Worm (Caenorhabditis elegans) whole organism, young adult: ENCODE results near the gene srsx-8.
A peak's percentile ranks its signal among the peaks of the same experiment; 100 is the strongest.

Experiments used
- F10E7.11 ChIP-seq: sonication (generic microtip); optimal IDR thresholded peaks from 2 replicates; lab custom pipeline; 2017; ENCODE audit warnings: mild to moderate bottlenecking, missing genetic modification characterization, moderate library complexity, missing compliant biosample characterization
- F23B12.7 ChIP-seq: sonication (generic microtip); optimal IDR thresholded peaks from 2 replicates; lab custom pipeline; 2017; ENCODE audit warnings: missing genetic modification characterization, mild to moderate bottlenecking, missing compliant biosample characterization, antibody characterized with exemption, moderate library complexity; ENCODE audit not compliant: insufficient read depth
- F37B4.10 ChIP-seq: fragments of 200-800 bp; sonication (Bioruptor generic); IDR thresholded peaks from 2 replicates; pipeline ENCODE4 v1.3.6; 2022; ENCODE audit warnings: missing genetic modification characterization, missing compliant biosample characterization
- F57A8.1 ChIP-seq: fragments of 200-800 bp; sonication (Bioruptor generic); optimal IDR thresholded peaks from 2 replicates; lab custom pipeline; 2018; ENCODE audit warnings: mild to moderate bottlenecking, missing genetic modification characterization, moderate library complexity, missing compliant biosample characterization
- K11D2.4 ChIP-seq: fragments of 200-800 bp; sonication (Bioruptor generic); IDR thresholded peaks from 2 replicates; pipeline ENCODE4 v1.3.6; 2022; ENCODE audit warnings: missing genetic modification reagents, missing genetic modification characterization, missing compliant biosample characterization
- Y53F4B.3 ChIP-seq: fragments of 200-800 bp; sonication (Bioruptor generic); IDR thresholded peaks from 2 replicates; pipeline ENCODE4 v1.3.6; 2022; ENCODE audit warnings: missing genetic modification reagents, missing genetic modification characterization, missing compliant biosample characterization
- Y56A3A.18 ChIP-seq: fragments of 200-800 bp; sonication (Bioruptor generic); IDR thresholded peaks from 2 replicates; pipeline ENCODE4 v1.3.6; 2022; ENCODE audit warnings: missing genetic modification reagents, missing genetic modification characterization, missing compliant biosample characterization
- Y67H2A.10 ChIP-seq: fragments of 200-800 bp; sonication (Bioruptor generic); conservative IDR thresholded peaks from 2 replicates; pipeline ENCODE4 v1.3.6; 2022; ENCODE audit warnings: missing genetic modification reagents, missing genetic modification characterization, missing compliant biosample characterization
- aptf-3 ChIP-seq: fragments of 200-800 bp; sonication (Bioruptor generic); IDR thresholded peaks from 2 replicates; pipeline ENCODE4 v1.3.6; 2022; ENCODE audit warnings: missing genetic modification characterization, missing compliant biosample characterization
- attf-5 ChIP-seq: fragments of 200-800 bp; sonication (Bioruptor generic); optimal IDR thresholded peaks from 2 replicates; lab custom pipeline; 2018; ENCODE audit warnings: mild to moderate bottlenecking, missing genetic modification characterization, missing compliant biosample characterization
- bed-1 ChIP-seq: fragments of 200-800 bp; sonication (Bioruptor generic); IDR thresholded peaks from 2 replicates; pipeline ENCODE4 v1.3.6; 2022; ENCODE audit warnings: missing genetic modification reagents, missing genetic modification characterization, missing compliant biosample characterization
- bed-2 ChIP-seq: fragments of 200-800 bp; sonication (Bioruptor generic); IDR thresholded peaks from 2 replicates; pipeline ENCODE4 v1.3.6; 2022; ENCODE audit warnings: missing genetic modification reagents, missing genetic modification characterization, missing compliant biosample characterization
- ceh-58 ChIP-seq: fragments of 200-800 bp; sonication (Bioruptor generic); IDR thresholded peaks from 2 replicates; pipeline ENCODE4 v1.3.6; 2022; ENCODE audit warnings: missing genetic modification characterization, missing compliant biosample characterization
- ceh-79 ChIP-seq: sonication (generic microtip); optimal IDR thresholded peaks from 2 replicates; lab custom pipeline; 2017; ENCODE audit warnings: mild to moderate bottlenecking, missing genetic modification characterization, missing compliant biosample characterization
- chd-7 ChIP-seq: sonication (generic microtip); optimal IDR thresholded peaks from 2 replicates; lab custom pipeline; 2016; ENCODE audit warnings: mild to moderate bottlenecking, missing genetic modification characterization, moderate library complexity, missing compliant biosample characterization
- dpff-1 ChIP-seq: sonication (generic microtip); optimal IDR thresholded peaks from 2 replicates; lab custom pipeline; 2017; ENCODE audit warnings: mild to moderate bottlenecking, missing genetic modification characterization, missing compliant biosample characterization
- efl-1 ChIP-seq: fragments of 150-350 bp; optimal IDR thresholded peaks from 2 replicates; lab custom pipeline; 2014; ENCODE audit warnings: missing biosample characterization, missing genetic modification reagents, missing genetic modification characterization
- ekl-4 ChIP-seq: fragments of 200-800 bp; sonication (Bioruptor generic); IDR thresholded peaks from 2 replicates; pipeline ENCODE4 v1.3.6; 2022; ENCODE audit warnings: missing genetic modification reagents, missing genetic modification characterization, missing compliant biosample characterization
- ets-4 ChIP-seq: fragments of 200-800 bp; sonication (Bioruptor generic); optimal IDR thresholded peaks from 2 replicates; lab custom pipeline; 2018; ENCODE audit warnings: mild to moderate bottlenecking, missing genetic modification characterization, missing compliant biosample characterization
- gei-17 ChIP-seq: fragments of 200-800 bp; sonication (Bioruptor generic); optimal IDR thresholded peaks from 2 replicates; lab custom pipeline; 2018; ENCODE audit warnings: mild to moderate bottlenecking, missing genetic modification characterization, missing compliant biosample characterization
- hlh-12 ChIP-seq: sonication (generic microtip); optimal IDR thresholded peaks from 2 replicates; lab custom pipeline; 2016; ENCODE audit warnings: missing genetic modification characterization, missing compliant biosample characterization
- lin-40 ChIP-seq: sonication (generic microtip); optimal IDR thresholded peaks from 2 replicates; lab custom pipeline; 2016; ENCODE audit warnings: missing genetic modification characterization, mild to moderate bottlenecking, missing compliant biosample characterization, missing genotype, missing genetic modification reagents
- madf-8 ChIP-seq: fragments of 200-800 bp; sonication (Bioruptor generic); conservative IDR thresholded peaks from 2 replicates; pipeline ENCODE4 v1.3.6; 2022; ENCODE audit warnings: missing genetic modification reagents, missing genetic modification characterization, missing compliant biosample characterization
- mcd-1 ChIP-seq: fragments of 200-800 bp; sonication (Bioruptor generic); IDR thresholded peaks from 2 replicates; pipeline ENCODE4 v1.3.6; 2022; ENCODE audit warnings: missing genetic modification reagents, missing genetic modification characterization, missing compliant biosample characterization
- mes-4 ChIP-seq: sonication (generic microtip); optimal IDR thresholded peaks from 2 replicates; lab custom pipeline; 2016; ENCODE audit warnings: missing genotype, missing genetic modification characterization, missing compliant biosample characterization
- nhr-80 ChIP-seq: sonication (generic microtip); optimal IDR thresholded peaks from 2 replicates; lab custom pipeline; 2016; ENCODE audit warnings: missing genetic modification characterization, missing compliant biosample characterization
- sea-2 ChIP-seq: fragments of 200-800 bp; sonication (Bioruptor generic); IDR thresholded peaks from 2 replicates; pipeline ENCODE4 v1.3.6; 2022; ENCODE audit warnings: missing genetic modification characterization, missing compliant biosample characterization
- snpc-1.1 ChIP-seq: sonication (generic microtip); optimal IDR thresholded peaks from 2 replicates; lab custom pipeline; 2017; ENCODE audit warnings: missing genetic modification characterization, mild to moderate bottlenecking, missing compliant biosample characterization, antibody characterized with exemption, moderate library complexity, missing genotype, missing genetic modification reagents; ENCODE audit not compliant: insufficient read depth
- snpc-1.3 ChIP-seq: sonication (generic microtip); optimal IDR thresholded peaks from 2 replicates; lab custom pipeline; 2017; ENCODE audit warnings: missing genetic modification characterization, mild to moderate bottlenecking, missing compliant biosample characterization, antibody characterized with exemption, moderate library complexity, missing genotype, missing genetic modification reagents; ENCODE audit not compliant: insufficient read depth
- snpc-4 ChIP-seq, 5 experiments: fragments of 150-350 bp in 1 of 5; sonication (generic microtip) in 4 of 5; optimal IDR thresholded peaks; 2 replicates each; lab custom pipeline; 2014 to 2018; ENCODE audit warnings: missing genetic modification characterization in 5 of 5, missing biosample characterization in 3 of 5, antibody characterized with exemption in 2 of 5, mild to moderate bottlenecking in 2 of 5, missing compliant biosample characterization in 2 of 5, missing genotype in 2 of 5, moderate library complexity in 2 of 5, missing genetic modification reagents in 1 of 5
- somi-1 ChIP-seq: fragments of 200-800 bp; sonication (Bioruptor generic); optimal IDR thresholded peaks from 2 replicates; lab custom pipeline; 2018; ENCODE audit warnings: mild to moderate bottlenecking, missing genetic modification characterization, missing compliant biosample characterization
- tlf-1 ChIP-seq: fragments of 200-800 bp; sonication (Bioruptor generic); optimal IDR thresholded peaks from 2 replicates; lab custom pipeline; 2018; ENCODE audit warnings: mild to moderate bottlenecking, missing genetic modification characterization, missing compliant biosample characterization
- unc-62 ChIP-seq: fragments of 150-350 bp; optimal IDR thresholded peaks from 2 replicates; lab custom pipeline; 2014; ENCODE audit warnings: missing biosample characterization, missing genetic modification reagents, missing genetic modification characterization
- zim-3 ChIP-seq: sonication (generic microtip); optimal IDR thresholded peaks from 2 replicates; lab custom pipeline; 2017; ENCODE audit warnings: mild to moderate bottlenecking, missing genetic modification characterization, moderate library complexity, missing compliant biosample characterization
- ztf-25 ChIP-seq: fragments of 200-800 bp; sonication (Bioruptor generic); IDR thresholded peaks from 2 replicates; pipeline ENCODE4 v1.3.6; 2022; ENCODE audit warnings: missing genetic modification reagents, missing genetic modification characterization, missing compliant biosample characterization

srsx-8 gene

ce11 chrV:1558113-1558512 lies 5.2 kb upstream of the srsx-8 start:
- TF ChIP-seq ceh-79 (tag; lab: Kevin White, UChicago) (no peak), mes-4 (tag; lab: Kevin White, UChicago) (no peak), F10E7.11 (no peak), nhr-80 (tag; lab: Kevin White, UChicago) (no peak), madf-8 (GFP tag; lab: Robert Waterston, UW) (no peak), ets-4 (GFP tag; lab: Kevin White, UChicago) (no peak), ceh-58 (no peak), sea-2 (no peak), lin-40 (no peak), tlf-1 (GFP tag; lab: Kevin White, UChicago) (no peak), mcd-1 (GFP tag; lab: Robert Waterston, UW) (no peak), Y67H2A.10 (GFP tag; lab: Robert Waterston, UW) (no peak), zim-3 (tag; lab: Kevin White, UChicago) (no peak), Y56A3A.18 (GFP tag; lab: Robert Waterston, UW) (no peak), ztf-25 (GFP tag; lab: Robert Waterston, UW) (no peak), aptf-3 (GFP tag; lab: Robert Waterston, UW) (no peak), somi-1 (no peak)
- TF ChIP-seq, all 124 proteins: peak for 0

ce11 chrV:1555072-1555471 lies 2.2 kb upstream of the srsx-8 start:
- TF ChIP-seq chd-7 (tag; lab: Kevin White, UChicago) (no peak), Y56A3A.18 (GFP tag; lab: Robert Waterston, UW) (no peak), Y67H2A.10 (GFP tag; lab: Robert Waterston, UW) (no peak), bed-2 (no peak), ceh-58 (no peak), ekl-4 (GFP tag; lab: Robert Waterston, UW) (no peak), K11D2.4 (GFP tag; lab: Robert Waterston, UW) (no peak), hlh-12 (tag; lab: Kevin White, UChicago) (no peak), attf-5 (GFP tag; lab: Kevin White, UChicago) (no peak), Y53F4B.3 (no peak), snpc-1.3 (tag; lab: Kevin White, UChicago) (no peak), ztf-25 (GFP tag; lab: Robert Waterston, UW) (no peak), F57A8.1 (GFP tag; lab: Kevin White, UChicago) (no peak), bed-1 (GFP tag; lab: Robert Waterston, UW) (no peak), tlf-1 (GFP tag; lab: Kevin White, UChicago) (no peak), dpff-1 (tag; lab: Kevin White, UChicago) (no peak)

ce11 chrV:1551143-1551542 lies 1.8 kb downstream of the srsx-8 start:
- TF ChIP-seq Y67H2A.10 (GFP tag; lab: Robert Waterston, UW) (no peak), ceh-58 (no peak), Y56A3A.18 (GFP tag; lab: Robert Waterston, UW) (no peak), gei-17 (GFP tag; lab: Kevin White, UChicago) (no peak), F37B4.10 (GFP tag; lab: Robert Waterston, UW) (no peak), bed-2 (no peak), unc-62 (no peak), mcd-1 (GFP tag; lab: Robert Waterston, UW) (no peak), efl-1 (GFP tag; lab: Kevin White, UChicago) (no peak)

- TF ChIP-seq snpc-4 (GFP tag; optimal IDR thresholded peaks at IDR 0.05; lab: Kevin White, UChicago) = no peak
- TF ChIP-seq snpc-4 (tag; optimal IDR thresholded peaks at IDR 0.05; lab: Kevin White, UChicago) = peak in 3 of 4 experiments; percentile 37 to 87 (median 84)
- peak; percentile 41 for TF ChIP-seq snpc-1.1
- TF ChIP-seq F23B12.7 (tag; lab: Kevin White, UChicago) = no peak
- TF ChIP-seq, all 124 proteins: peak for 2
Measured at ce11 chrV:1550697-1551096, 2.2 kb downstream of the srsx-8 start.
